Fruit fly (Drosophila melanogaster) whole organism, embryonic: Measurements from ENCODE around the gene CG33127.

Experiments
- Ada2b ChIP-seq: fragments of 200-800 bp; sonication (Bioruptor generic); IDR thresholded peaks from 2 replicates; pipeline ENCODE4 v1.3.6; 2022; ENCODE audit warnings: missing biosample characterization, missing genetic modification characterization
- Adf1 ChIP-seq: fragments of 200-800 bp; sonication (Bioruptor generic); IDR thresholded peaks from 2 replicates; pipeline ENCODE4 v1.3.6; 2022; ENCODE audit warnings: missing biosample characterization, missing genetic modification characterization
- Atf-2 ChIP-seq: fragments of 200-800 bp; sonication (Bioruptor generic); optimal IDR thresholded peaks from 2 replicates; lab custom pipeline; 2016; ENCODE audit warnings: missing biosample characterization, missing genetic modification characterization
- BtbVII ChIP-seq: fragments of 200-800 bp; sonication (Bioruptor generic); optimal IDR thresholded peaks from 3 replicates; lab custom pipeline; 2017; ENCODE audit warnings: missing biosample characterization, mild to moderate bottlenecking, missing genetic modification characterization
- C15 ChIP-seq: fragments of 200-800 bp; sonication (Bioruptor generic); IDR thresholded peaks from 3 replicates; pipeline ENCODE4 v1.3.6; 2022; ENCODE audit warnings: missing biosample characterization, missing genetic modification characterization
- CG1024 ChIP-seq: fragments of 200-800 bp; sonication (Bioruptor generic); IDR thresholded peaks from 2 replicates; pipeline ENCODE4 v1.3.6; 2022; ENCODE audit warnings: missing biosample characterization, missing genetic modification characterization
- CG13287 ChIP-seq: fragments of 200-800 bp; sonication (Bioruptor generic); IDR thresholded peaks from 2 replicates; pipeline ENCODE4 v1.3.6; 2022; ENCODE audit warnings: missing biosample characterization, missing genetic modification characterization; ENCODE audit not compliant: partially characterized antibody
- CG13775 ChIP-seq: fragments of 200-800 bp; sonication (Bioruptor generic); optimal IDR thresholded peaks from 3 replicates; lab custom pipeline; 2017; ENCODE audit warnings: missing biosample characterization, mild to moderate bottlenecking, missing genetic modification characterization
- CG1529 ChIP-seq: fragments of 200-800 bp; sonication (Bioruptor generic); optimal IDR thresholded peaks from 3 replicates; lab custom pipeline; 2018; ENCODE audit warnings: missing biosample characterization, missing genetic modification characterization
- CG1647 ChIP-seq: fragments of 200-800 bp; sonication (Bioruptor generic); optimal IDR thresholded peaks from 3 replicates; lab custom pipeline; 2016; ENCODE audit warnings: missing biosample characterization, missing genetic modification characterization
- CG17361 ChIP-seq: fragments of 200-800 bp; sonication (Bioruptor generic); IDR thresholded peaks from 3 replicates; pipeline ENCODE4 v1.3.6; 2022; ENCODE audit warnings: missing biosample characterization, missing genetic modification characterization
- CG2678 ChIP-seq: fragments of 200-800 bp; sonication (Bioruptor generic); optimal IDR thresholded peaks from 3 replicates; lab custom pipeline; 2019; ENCODE audit warnings: missing biosample characterization, mild to moderate bottlenecking, missing genetic modification characterization, moderate library complexity
- CG32772 ChIP-seq: fragments of 200-800 bp; sonication (Bioruptor generic); IDR thresholded peaks from 2 replicates; pipeline ENCODE4 v1.3.6; 2022; ENCODE audit warnings: missing biosample characterization, missing genetic modification characterization
- CG4282 ChIP-seq: fragments of 200-800 bp; sonication (Bioruptor generic); optimal IDR thresholded peaks from 2 replicates; lab custom pipeline; 2016; ENCODE audit warnings: missing biosample characterization, missing genetic modification characterization
- CG4730 ChIP-seq: fragments of 200-800 bp; sonication (Bioruptor generic); IDR thresholded peaks from 2 replicates; pipeline ENCODE4 v1.3.6; 2022; ENCODE audit warnings: missing biosample characterization, missing genetic modification characterization
- CG6689 ChIP-seq: fragments of 200-800 bp; sonication (Bioruptor generic); IDR thresholded peaks from 2 replicates; pipeline ENCODE4 v1.3.6; 2022; ENCODE audit warnings: missing biosample characterization, missing genetic modification characterization
- CG7963 ChIP-seq: fragments of 200-800 bp; sonication (Bioruptor generic); IDR thresholded peaks from 3 replicates; pipeline ENCODE4 v1.3.6; 2022; ENCODE audit warnings: missing biosample characterization, missing genetic modification characterization; ENCODE audit not compliant: partially characterized antibody
- CG9609 ChIP-seq: fragments of 200-800 bp; sonication (Bioruptor generic); optimal IDR thresholded peaks from 3 replicates; lab custom pipeline; 2016; ENCODE audit warnings: missing biosample characterization, missing genetic modification characterization
- CG9932 ChIP-seq: fragments of 200-800 bp; sonication (Bioruptor generic); IDR thresholded peaks from 2 replicates; pipeline ENCODE4 v1.3.6; 2022; ENCODE audit warnings: missing biosample characterization, missing genetic modification characterization
- CkIIα-i1 ChIP-seq: fragments of 200-800 bp; sonication (Bioruptor generic); IDR thresholded peaks from 2 replicates; pipeline ENCODE4 v1.3.6; 2022; ENCODE audit warnings: missing biosample characterization, missing genetic modification characterization
- Dll ChIP-seq: fragments of 200-800 bp; sonication (Bioruptor generic); IDR thresholded peaks from 4 replicates; pipeline ENCODE4 v1.3.6; 2022; ENCODE audit warnings: missing biosample characterization, missing genetic modification characterization; ENCODE audit not compliant: partially characterized antibody
- Elba2 ChIP-seq: fragments of 200-800 bp; sonication (Bioruptor generic); optimal IDR thresholded peaks from 3 replicates; lab custom pipeline; 2016; ENCODE audit warnings: missing biosample characterization, missing genetic modification characterization
- HLH4C ChIP-seq: fragments of 200-800 bp; sonication (Bioruptor generic); IDR thresholded peaks from 3 replicates; pipeline ENCODE4 v1.3.6; 2022; ENCODE audit warnings: missing biosample characterization, missing genetic modification characterization; ENCODE audit not compliant: partially characterized antibody
- Hand ChIP-seq: fragments of 200-800 bp; sonication (Bioruptor generic); optimal IDR thresholded peaks from 2 replicates; lab custom pipeline; 2017; ENCODE audit warnings: mild to moderate bottlenecking, missing biosample characterization, missing genetic modification reagents, missing genetic modification characterization
- Lim3 ChIP-seq: fragments of 200-800 bp; sonication (Bioruptor generic); IDR thresholded peaks from 2 replicates; pipeline ENCODE4 v1.3.6; 2022; ENCODE audit warnings: missing biosample characterization, missing genetic modification characterization
- NC2β ChIP-seq: fragments of 200-800 bp; sonication (Bioruptor generic); optimal IDR thresholded peaks from 2 replicates; lab custom pipeline; 2016; ENCODE audit warnings: missing biosample characterization, missing genetic modification characterization
- Sry-δ ChIP-seq: fragments of 200-800 bp; sonication (Bioruptor generic); optimal IDR thresholded peaks from 2 replicates; lab custom pipeline; 2016; ENCODE audit warnings: missing biosample characterization, missing genetic modification characterization
- Ssrp ChIP-seq: fragments of 200-800 bp; sonication (Bioruptor generic); optimal IDR thresholded peaks from 2 replicates; lab custom pipeline; 2018; ENCODE audit warnings: missing biosample characterization, mild to moderate bottlenecking, missing genetic modification characterization, moderate library complexity
- ap ChIP-seq: fragments of 200-800 bp; sonication (Bioruptor generic); IDR thresholded peaks from 2 replicates; pipeline ENCODE4 v1.3.6; 2022; ENCODE audit warnings: missing biosample characterization, missing genetic modification characterization
- bigmax ChIP-seq: fragments of 200-800 bp; sonication (Bioruptor generic); optimal IDR thresholded peaks from 2 replicates; lab custom pipeline; 2018; ENCODE audit warnings: missing biosample characterization, mild to moderate bottlenecking, missing genetic modification characterization
- chm ChIP-seq: fragments of 200-800 bp; sonication (Bioruptor generic); IDR thresholded peaks from 2 replicates; pipeline ENCODE4 v1.3.6; 2022; ENCODE audit warnings: missing biosample characterization, missing genetic modification characterization
- danr ChIP-seq: fragments of 200-800 bp; sonication (Bioruptor generic); IDR thresholded peaks from 2 replicates; pipeline ENCODE4 v1.3.6; 2022; ENCODE audit warnings: missing biosample characterization, missing genetic modification characterization
- dysf ChIP-seq: fragments of 200-800 bp; sonication (Bioruptor generic); IDR thresholded peaks from 3 replicates; pipeline ENCODE4 v1.3.6; 2022; ENCODE audit warnings: missing biosample characterization, missing genetic modification characterization
- ems ChIP-seq: fragments of 200-800 bp; sonication (Bioruptor generic); optimal IDR thresholded peaks from 3 replicates; lab custom pipeline; 2016; ENCODE audit warnings: missing biosample characterization, missing genetic modification characterization
- eve ChIP-seq, 2 experiments: fragments of >200 bp; optimal IDR thresholded peaks; 2 replicates each; lab custom pipeline; 2017; ENCODE audit warnings: missing biosample characterization in 2 of 2, missing genetic modification characterization in 2 of 2
- exex ChIP-seq: fragments of 200-800 bp; sonication (Bioruptor generic); optimal IDR thresholded peaks from 4 replicates; lab custom pipeline; 2018; ENCODE audit warnings: missing biosample characterization, mild to moderate bottlenecking, missing genetic modification characterization, moderate library complexity
- gsb-n ChIP-seq: fragments of 200-800 bp; sonication (Bioruptor generic); optimal IDR thresholded peaks from 3 replicates; lab custom pipeline; 2018; ENCODE audit warnings: missing biosample characterization, mild to moderate bottlenecking, missing genetic modification characterization
- hth ChIP-seq: fragments of >200 bp; optimal IDR thresholded peaks from 2 replicates; lab custom pipeline; 2017; ENCODE audit warnings: inconsistent platforms
- jumu ChIP-seq: fragments of 200-800 bp; sonication (Bioruptor generic); optimal IDR thresholded peaks from 3 replicates; lab custom pipeline; 2016; ENCODE audit warnings: missing biosample characterization, missing genetic modification characterization
- kay ChIP-seq: fragments of 200-800 bp; sonication (Bioruptor generic); optimal IDR thresholded peaks from 2 replicates; lab custom pipeline; 2016; ENCODE audit warnings: missing biosample characterization, missing genetic modification characterization
- nau ChIP-seq: fragments of 200-800 bp; sonication (Bioruptor generic); optimal IDR thresholded peaks from 3 replicates; lab custom pipeline; 2017; ENCODE audit warnings: missing biosample characterization, mild to moderate bottlenecking, missing genetic modification characterization, missing genetic modification reagents
- nerfin-2 ChIP-seq: fragments of 200-800 bp; sonication (Bioruptor generic); IDR thresholded peaks from 2 replicates; pipeline ENCODE4 v1.3.6; 2022; ENCODE audit warnings: missing biosample characterization, missing genetic modification characterization; ENCODE audit not compliant: partially characterized antibody
- nmo ChIP-seq: fragments of 200-800 bp; sonication (Bioruptor generic); optimal IDR thresholded peaks from 2 replicates; lab custom pipeline; 2018; ENCODE audit warnings: missing biosample characterization, mild to moderate bottlenecking, missing genetic modification characterization, moderate library complexity
- salm ChIP-seq: fragments of 200-800 bp; sonication (Bioruptor generic); optimal IDR thresholded peaks from 2 replicates; lab custom pipeline; 2018; ENCODE audit warnings: missing biosample characterization, mild to moderate bottlenecking, missing genetic modification characterization
- schlank ChIP-seq: fragments of 200-800 bp; sonication (Bioruptor generic); optimal IDR thresholded peaks from 2 replicates; lab custom pipeline; 2018; ENCODE audit warnings: missing biosample characterization, mild to moderate bottlenecking, missing genetic modification characterization
- seq ChIP-seq: fragments of 200-800 bp; sonication (Bioruptor generic); IDR thresholded peaks from 2 replicates; pipeline ENCODE4 v1.3.6; 2022; ENCODE audit warnings: missing biosample characterization, missing genetic modification characterization
- sisA ChIP-seq: fragments of 200-800 bp; sonication (Bioruptor generic); IDR thresholded peaks from 2 replicates; pipeline ENCODE4 v1.3.6; 2022; ENCODE audit warnings: missing biosample characterization, missing genetic modification characterization
- sna ChIP-seq: fragments of 200-800 bp; sonication (Bioruptor generic); IDR thresholded peaks from 2 replicates; pipeline ENCODE4 v1.3.6; 2022; ENCODE audit warnings: missing biosample characterization, missing genetic modification characterization; ENCODE audit not compliant: partially characterized antibody

CG33127 gene

dm6 chr2L:303306-303962 lies 18.5 kb upstream of the CG33127 start:
- TF ChIP-seq dysf (GFP tag; lab: Robert Waterston, UW), result no peak
- no peak for TF ChIP-seq Ssrp
- no peak for TF ChIP-seq CG1647 (GFP tag; lab: Kevin White, UChicago)
- no peak for TF ChIP-seq CG13775 (GFP tag; lab: Kevin White, UChicago)
- no peak for TF ChIP-seq Sry-δ (GFP tag; lab: Kevin White, UChicago)
- TF ChIP-seq nerfin-2 (GFP tag; lab: Robert Waterston, UW), result no peak
- no peak for TF ChIP-seq CG7963 (GFP tag; lab: Robert Waterston, UW)
- no peak for TF ChIP-seq nau (GFP tag; lab: Kevin White, UChicago)
- no peak for TF ChIP-seq Lim3 (GFP tag; lab: Robert Waterston, UW)
- TF ChIP-seq CG6689 (GFP tag; lab: Robert Waterston, UW), result no peak
- no peak for TF ChIP-seq ems (GFP tag; lab: Kevin White, UChicago)
- TF ChIP-seq Dll (GFP tag; lab: Robert Waterston, UW), result no peak
- no peak for TF ChIP-seq C15 (GFP tag; lab: Robert Waterston, UW)
- TF ChIP-seq CG1024 (GFP tag; lab: Robert Waterston, UW), result no peak
- no peak for TF ChIP-seq CG2678 (tag; lab: Kevin White, UChicago)
- no peak for TF ChIP-seq Adf1 (GFP tag; lab: Robert Waterston, UW)
- no peak for TF ChIP-seq chm (GFP tag; lab: Robert Waterston, UW)
- no peak for TF ChIP-seq hth (lab: Kevin White, UChicago)
- TF ChIP-seq CG13287 (GFP tag; lab: Robert Waterston, UW), result no peak
- TF ChIP-seq, all 482 proteins: peak for 0

dm6 chr2L:305198-305597 lies 16.7 kb upstream of the CG33127 start:
- no peak for TF ChIP-seq CkIIα-i1
- peak; percentile 10 for TF ChIP-seq bigmax
- peak in 1 of 2 experiments; percentile 68 for TF ChIP-seq eve (GFP tag; optimal IDR thresholded peaks at IDR 0.05; lab: Kevin White, UChicago)

dm6 chr2L:305646-306045 lies 16.3 kb upstream of the CG33127 start, which contains the start of gene Plc21C:
Plc21C (plus strand) TSS chr2L:305935.
- no peak for TF ChIP-seq CG1529 (GFP tag; lab: Kevin White, UChicago)
- TF ChIP-seq CG13287 (GFP tag; lab: Robert Waterston, UW), result peak; percentile 44
- TF ChIP-seq BtbVII (GFP tag; lab: Kevin White, UChicago), result no peak
- TF ChIP-seq CG7963 (GFP tag; lab: Robert Waterston, UW), result no peak
- no peak for TF ChIP-seq Atf-2
- TF ChIP-seq seq (GFP tag; lab: Robert Waterston, UW), result no peak
- no peak for TF ChIP-seq CG4730 (GFP tag; lab: Robert Waterston, UW)
- TF ChIP-seq jumu (GFP tag; lab: Kevin White, UChicago), result peak; percentile 41
- TF ChIP-seq danr (GFP tag; lab: Robert Waterston, UW), result no peak
- TF ChIP-seq sisA, result peak; percentile 66
- TF ChIP-seq schlank (tag; lab: Kevin White, UChicago), result no peak
- TF ChIP-seq salm (tag; lab: Kevin White, UChicago), result peak; percentile 14
- no peak for TF ChIP-seq sna
- TF ChIP-seq CG32772 (GFP tag; lab: Robert Waterston, UW), result no peak
- no peak for TF ChIP-seq Elba2 (GFP tag; lab: Kevin White, UChicago)
- TF ChIP-seq CG4282, result no peak
- TF ChIP-seq CG17361 (GFP tag; lab: Robert Waterston, UW), result peak; percentile 61; the same call in 2 of the 3 replicates
- TF ChIP-seq nmo (GFP tag; lab: Kevin White, UChicago), result peak; percentile 77
- TF ChIP-seq CG9932 (GFP tag; lab: Robert Waterston, UW), result peak; percentile 65
- no peak for TF ChIP-seq Ada2b (GFP tag; lab: Robert Waterston, UW)
- TF ChIP-seq kay (GFP tag; lab: Kevin White, UChicago), result peak; percentile 21
- no peak for TF ChIP-seq ap (GFP tag; lab: Robert Waterston, UW)
- TF ChIP-seq exex (tag; lab: Kevin White, UChicago), result no peak
- TF ChIP-seq CG9609 (GFP tag; lab: Kevin White, UChicago), result peak; percentile 28
- TF ChIP-seq gsb-n (tag; lab: Kevin White, UChicago), result peak; percentile 36
- peak; percentile 67 for TF ChIP-seq NC2β (GFP tag; lab: Kevin White, UChicago)
- TF ChIP-seq Hand (GFP tag; lab: Kevin White, UChicago), result no peak
- TF ChIP-seq HLH4C (GFP tag; lab: Robert Waterston, UW), result 0 out of 3 replicates have a peak, but pooled peaks have one; percentile 23
